Fruit fly (Drosophila melanogaster): ENCODE measurements around the gene CG8475.

CG8475 gene

dm6 chr2L:8159498-8159897 is 37.2 kb downstream of the CG8475 start, which contains the start of the genes PAPLA1 and Rbsn-5 (continued):
- TF ChIP-seq tna (GFP tag; IDR thresholded peaks at IDR 0.05; ENCODE audit: partially characterized antibody) (no peak), CG10267 (tag; optimal IDR thresholded peaks at IDR 0.05) (peak; percentile 84), CG2199 (GFP tag; IDR thresholded peaks at IDR 0.05) (0 out of 3 replicates have a peak, but pooled peaks have one; percentile 22), prd (optimal IDR thresholded peaks at IDR 0.05) (no peak), prd (GFP tag; IDR thresholded peaks at IDR 0.05) (peak; percentile 95), CG3065 (GFP tag; optimal IDR thresholded peaks at IDR 0.05) (peak; percentile 92), Xrp1 (GFP tag; IDR thresholded peaks at IDR 0.05) (peak; percentile 93), lbe (GFP tag; optimal IDR thresholded peaks at IDR 0.05) (peak; percentile 92), unc-4 (GFP tag; IDR thresholded peaks at IDR 0.05; ENCODE audit: partially characterized antibody) (no peak), Kr (GFP tag; optimal IDR thresholded peaks at IDR 0.05) (no peak), Lpt (GFP tag; optimal IDR thresholded peaks at IDR 0.05) (no peak), CG6654 (GFP tag; optimal IDR thresholded peaks at IDR 0.05) (peak; percentile 78), CG7963 (GFP tag; IDR thresholded peaks at IDR 0.05; ENCODE audit: partially characterized antibody) (no peak), Max (GFP tag; optimal IDR thresholded peaks at IDR 0.05) (peak; percentile 96), pzg (GFP tag; optimal IDR thresholded peaks at IDR 0.05) (peak; percentile 82), CG10654 (GFP tag; optimal IDR thresholded peaks at IDR 0.05) (peak; percentile 94), fd96Cb (tag; optimal IDR thresholded peaks at IDR 0.05) (peak; percentile 94), CG16779 (GFP tag; IDR thresholded peaks at IDR 0.05) (peak; percentile 83), stc (GFP tag; IDR thresholded peaks at IDR 0.05) (peak; percentile 85), C15 (GFP tag; IDR thresholded peaks at IDR 0.05) (peak; percentile 91), sc (optimal IDR thresholded peaks at IDR 0.05) (no peak), sc (GFP tag; optimal IDR thresholded peaks at IDR 0.05) (peak; percentile 84), CG16815 (GFP tag; optimal IDR thresholded peaks at IDR 0.05) (peak; percentile 85), CG6254 (GFP tag; optimal IDR thresholded peaks at IDR 0.05) (peak; percentile 64), Gsc (GFP tag; IDR thresholded peaks at IDR 0.05) (peak; percentile 60), CrebB (tag; optimal IDR thresholded peaks at IDR 0.05) (peak; percentile 88), Dref (GFP tag; IDR thresholded peaks at IDR 0.05) (0 out of 2 replicates have a peak, but pooled peaks have one; percentile 28), al (GFP tag; IDR thresholded peaks at IDR 0.05) (peak; percentile 93), bcd (GFP tag; optimal IDR thresholded peaks at IDR 0.05) (peak; percentile 96), Mes4 (GFP tag; optimal IDR thresholded peaks at IDR 0.05) (peak; percentile 90), Ptx1 (GFP tag; IDR thresholded peaks at IDR 0.05) (peak; percentile 96), CG42726 (GFP tag; IDR thresholded peaks at IDR 0.05; ENCODE audit: partially characterized antibody) (no peak), CG6791 (GFP tag; IDR thresholded peaks at IDR 0.05; ENCODE audit: partially characterized antibody) (no peak), crol (GFP tag; IDR thresholded peaks at IDR 0.05) (peak; percentile 33; the same call in 1 of the 2 replicates), fd102C (GFP tag; optimal IDR thresholded peaks at IDR 0.05) (no peak), cato (GFP tag; optimal IDR thresholded peaks at IDR 0.05; ENCODE audit: borderline replicate concordance) (peak; percentile 92), CG18476 (GFP tag; optimal IDR thresholded peaks at IDR 0.05) (peak; percentile 91), CG7839 (tag; optimal IDR thresholded peaks at IDR 0.05) (peak; percentile 94), CG2116 (GFP tag; optimal IDR thresholded peaks at IDR 0.05) (peak; percentile 68), NC2α (GFP tag; optimal IDR thresholded peaks at IDR 0.05) (peak; percentile 88), CG11504 (tag; optimal IDR thresholded peaks at IDR 0.05) (peak; percentile 92)

- no peak for TF ChIP-seq Bteb2 (GFP tag; optimal IDR thresholded peaks at IDR 0.05)
- TF ChIP-seq CG34224 (GFP tag; IDR thresholded peaks at IDR 0.05; ENCODE audit: partially characterized antibody) = 0 out of 3 replicates have a peak, but pooled peaks have one; percentile 3
- TF ChIP-seq Bgb (GFP tag; IDR thresholded peaks at IDR 0.05; ENCODE audit: partially characterized antibody) = 0 out of 2 replicates have a peak, but pooled peaks have one; percentile 0
- TF ChIP-seq CG4404 (GFP tag; IDR thresholded peaks at IDR 0.05) = no peak
- peak; percentile 60 for TF ChIP-seq cwo (GFP tag; optimal IDR thresholded peaks at IDR 0.05)
- peak; percentile 3 for TF ChIP-seq mirr (GFP tag; optimal IDR thresholded peaks at IDR 0.05)
- TF ChIP-seq CG34376 (GFP tag; optimal IDR thresholded peaks at IDR 0.05) = peak; percentile 89
Observed at dm6 chr2L:8157166-8157565, 39.6 kb downstream of the CG8475 start.
